Worm (Caenorhabditis elegans) whole organism, L1 larva: ENCODE data around the gene ostf-4.

Source experiments
- C04F5.9 ChIP-seq: sonication (generic microtip); optimal IDR thresholded peaks from 2 replicates; lab custom pipeline; 2016; ENCODE audit warnings: missing genetic modification characterization, missing compliant biosample characterization
- C34B4.2 ChIP-seq: sonication (generic microtip); optimal IDR thresholded peaks from 2 replicates; lab custom pipeline; 2017; ENCODE audit warnings: mild to moderate bottlenecking, missing genetic modification characterization, missing compliant biosample characterization
- aha-1 ChIP-seq: fragments of 150-350 bp; optimal IDR thresholded peaks from 2 replicates; lab custom pipeline; 2014; ENCODE audit warnings: missing biosample characterization, missing genetic modification characterization
- alr-1 ChIP-seq: fragments of 200-800 bp; sonication (Bioruptor generic); optimal IDR thresholded peaks from 2 replicates; lab custom pipeline; 2018; ENCODE audit warnings: borderline replicate concordance, mild to moderate bottlenecking, missing genetic modification characterization, missing compliant biosample characterization
- aly-2 ChIP-seq: fragments of 150-350 bp; optimal IDR thresholded peaks from 2 replicates; lab custom pipeline; 2014; ENCODE audit warnings: missing biosample characterization, missing genetic modification characterization
- ama-1 ChIP-seq: fragments of 150-350 bp; optimal IDR thresholded peaks from 2 replicates; lab custom pipeline; 2014
- blmp-1 ChIP-seq: fragments of 150-350 bp; optimal IDR thresholded peaks from 2 replicates; lab custom pipeline; 2014; ENCODE audit warnings: missing biosample characterization, missing genetic modification characterization
- ceh-63 ChIP-seq: fragments of 200-800 bp; sonication (Bioruptor generic); optimal IDR thresholded peaks from 2 replicates; lab custom pipeline; 2018; ENCODE audit warnings: mild to moderate bottlenecking, missing genetic modification characterization, missing compliant biosample characterization
- ceh-8 ChIP-seq: fragments of 200-800 bp; sonication (Bioruptor generic); optimal IDR thresholded peaks from 2 replicates; lab custom pipeline; 2018; ENCODE audit warnings: mild to moderate bottlenecking, missing genetic modification characterization, moderate library complexity, missing compliant biosample characterization
- ceh-82 ChIP-seq, 3 experiments: fragments of 150-350 bp in 1 of 3; sonication (generic microtip) in 2 of 3; optimal IDR thresholded peaks; 2 replicates each; lab custom pipeline; 2014 to 2017; ENCODE audit warnings: missing biosample characterization in 3 of 3, missing genetic modification characterization in 3 of 3
- ces-1 ChIP-seq: fragments of 150-350 bp; optimal IDR thresholded peaks from 2 replicates; lab custom pipeline; 2014; ENCODE audit warnings: missing biosample characterization, missing genetic modification reagents, missing genetic modification characterization
- dpl-1 ChIP-seq, 3 experiments: fragments of 150-350 bp in 2 of 3; sonication (generic microtip) in 1 of 3; optimal IDR thresholded peaks; 2 replicates each; lab custom pipeline; 2014 to 2017; ENCODE audit warnings: missing biosample characterization in 3 of 3, missing genetic modification characterization in 3 of 3, missing genetic modification reagents in 3 of 3
- dsc-1 ChIP-seq: sonication (generic microtip); optimal IDR thresholded peaks from 2 replicates; lab custom pipeline; 2016; ENCODE audit warnings: mild to moderate bottlenecking, missing genetic modification characterization, missing compliant biosample characterization
- efl-1 ChIP-seq, 4 experiments: fragments of 150-350 bp; optimal IDR thresholded peaks in 3 of 4; peaks in 1 of 4; 1 replicate in 1 of 4; 2 replicates in 3 of 4; lab custom pipeline; 2014; ENCODE audit warnings: missing biosample characterization in 2 of 4, missing genetic modification characterization in 2 of 4, missing genetic modification reagents in 2 of 4
- egl-13 ChIP-seq: sonication (generic microtip); optimal IDR thresholded peaks from 2 replicates; lab custom pipeline; 2016; ENCODE audit warnings: missing genotype, missing genetic modification reagents, missing genetic modification characterization, missing compliant biosample characterization
- elt-2 ChIP-seq: sonication (generic microtip); optimal IDR thresholded peaks from 2 replicates; lab custom pipeline; 2016; ENCODE audit warnings: missing genetic modification characterization, mild to moderate bottlenecking, inconsistent platforms, missing compliant biosample characterization, missing genetic modification reagents
- elt-3 ChIP-seq, 6 experiments: fragments of 150-350 bp in 1 of 6; sonication (generic microtip); optimal IDR thresholded peaks; 2 replicates each; lab custom pipeline; 2017 to 2018; ENCODE audit warnings: missing biosample characterization in 6 of 6, missing genetic modification characterization in 6 of 6, inconsistent platforms in 1 of 6
- ets-5 ChIP-seq: fragments of 200-800 bp; sonication (Bioruptor generic); IDR thresholded peaks from 2 replicates; pipeline ENCODE4 v1.3.6; 2022; ENCODE audit warnings: missing genetic modification characterization, missing compliant biosample characterization
- fkh-4 ChIP-seq: sonication (generic microtip); optimal IDR thresholded peaks from 2 replicates; lab custom pipeline; 2016; ENCODE audit warnings: missing compliant biosample characterization, missing genetic modification characterization, borderline replicate concordance
- fkh-8 ChIP-seq: sonication (generic microtip); optimal IDR thresholded peaks from 2 replicates; lab custom pipeline; 2016; ENCODE audit warnings: mild to moderate bottlenecking, missing genetic modification characterization, missing compliant biosample characterization
- hlh-17 ChIP-seq: fragments of 200-800 bp; sonication (Bioruptor generic); optimal IDR thresholded peaks from 2 replicates; lab custom pipeline; 2018; ENCODE audit warnings: missing genetic modification characterization, mild to moderate bottlenecking, missing compliant biosample characterization, moderate library complexity, borderline replicate concordance
- hlh-4 ChIP-seq: sonication (generic microtip); optimal IDR thresholded peaks from 2 replicates; lab custom pipeline; 2016; ENCODE audit warnings: mild to moderate bottlenecking, missing genetic modification characterization, missing compliant biosample characterization
- irx-1 ChIP-seq: sonication (generic microtip); optimal IDR thresholded peaks from 2 replicates; lab custom pipeline; 2016; ENCODE audit warnings: missing genetic modification characterization, missing compliant biosample characterization
- lin-13 ChIP-seq: fragments of 150-350 bp; optimal IDR thresholded peaks from 2 replicates; lab custom pipeline; 2014; ENCODE audit warnings: missing biosample characterization, missing genetic modification reagents, missing genetic modification characterization
- lin-14 ChIP-seq: fragments of 200-800 bp; sonication (Bioruptor generic); optimal IDR thresholded peaks from 2 replicates; lab custom pipeline; 2018; ENCODE audit warnings: mild to moderate bottlenecking, missing genetic modification characterization, moderate library complexity, missing compliant biosample characterization
- lin-15B ChIP-seq: fragments of 150-350 bp; sonication (generic microtip); optimal IDR thresholded peaks from 3 replicates; lab custom pipeline; 2014; ENCODE audit warnings: missing biosample characterization, missing genetic modification characterization
- lin-35 ChIP-seq, 2 experiments: fragments of 150-350 bp; optimal IDR thresholded peaks; 2 replicates each; lab custom pipeline; 2014; ENCODE audit warnings: missing biosample characterization in 2 of 2, missing genetic modification characterization in 2 of 2, missing genetic modification reagents in 2 of 2
- lin-39 ChIP-seq: fragments of 150-350 bp; optimal IDR thresholded peaks from 2 replicates; lab custom pipeline; 2014; ENCODE audit warnings: missing biosample characterization, missing genetic modification reagents, missing genetic modification characterization
- mdl-1 ChIP-seq, 2 experiments: fragments of 150-350 bp; optimal IDR thresholded peaks; 2 replicates each; lab custom pipeline; 2014 to 2017; ENCODE audit warnings: missing biosample characterization in 2 of 2, missing genetic modification characterization in 2 of 2, inconsistent platforms in 1 of 2
- mef-2 ChIP-seq: fragments of 150-350 bp; optimal IDR thresholded peaks from 2 replicates; lab custom pipeline; 2014; ENCODE audit warnings: missing biosample characterization, missing genetic modification characterization
- mep-1 ChIP-seq: fragments of 150-350 bp; optimal IDR thresholded peaks from 2 replicates; lab custom pipeline; 2014; ENCODE audit warnings: missing biosample characterization, missing genetic modification characterization
- nhr-11 ChIP-seq: fragments of 150-350 bp; optimal IDR thresholded peaks from 2 replicates; lab custom pipeline; 2014; ENCODE audit warnings: missing biosample characterization, missing genetic modification characterization
- nhr-12 ChIP-seq: sonication (generic microtip); optimal IDR thresholded peaks from 2 replicates; lab custom pipeline; 2017; ENCODE audit warnings: missing biosample characterization, missing genetic modification characterization
- nhr-19 ChIP-seq: fragments of 200-800 bp; sonication (Bioruptor generic); conservative IDR thresholded peaks from 2 replicates; pipeline ENCODE4 v1.3.6; 2022; ENCODE audit warnings: missing genetic modification characterization, missing compliant biosample characterization
- nhr-237 ChIP-seq: fragments of 150-350 bp; optimal IDR thresholded peaks from 2 replicates; lab custom pipeline; 2014; ENCODE audit warnings: missing biosample characterization, missing genetic modification characterization
- nhr-28 ChIP-seq: fragments of 150-350 bp; optimal IDR thresholded peaks from 2 replicates; lab custom pipeline; 2014; ENCODE audit warnings: missing biosample characterization, missing genetic modification characterization
- nhr-84 ChIP-seq: sonication (generic microtip); optimal IDR thresholded peaks from 2 replicates; lab custom pipeline; 2017; ENCODE audit warnings: missing biosample characterization, missing genetic modification characterization
- nhr-90 ChIP-seq: sonication (generic microtip); optimal IDR thresholded peaks from 2 replicates; lab custom pipeline; 2016; ENCODE audit warnings: mild to moderate bottlenecking, missing genetic modification characterization, missing compliant biosample characterization; ENCODE audit not compliant: poor library complexity
- pag-3 ChIP-seq: sonication (generic microtip); optimal IDR thresholded peaks from 2 replicates; lab custom pipeline; 2017; ENCODE audit warnings: missing genetic modification characterization, mild to moderate bottlenecking, missing compliant biosample characterization, antibody characterized with exemption, borderline replicate concordance; ENCODE audit not compliant: insufficient read depth
- pax-3 ChIP-seq: fragments of 200-800 bp; sonication (Bioruptor generic); optimal IDR thresholded peaks from 2 replicates; lab custom pipeline; 2018; ENCODE audit warnings: mild to moderate bottlenecking, missing genetic modification characterization, moderate library complexity, missing compliant biosample characterization
- rnt-1 ChIP-seq: sonication (generic microtip); optimal IDR thresholded peaks from 2 replicates; lab custom pipeline; 2016; ENCODE audit warnings: mild to moderate bottlenecking, missing genetic modification characterization, moderate library complexity, missing compliant biosample characterization
- snpc-4 ChIP-seq: fragments of 150-350 bp; optimal IDR thresholded peaks from 2 replicates; lab custom pipeline; 2014; ENCODE audit warnings: missing biosample characterization, missing genetic modification characterization
- sox-4 ChIP-seq: sonication (generic microtip); optimal IDR thresholded peaks from 2 replicates; lab custom pipeline; 2016; ENCODE audit warnings: missing genetic modification characterization, missing compliant biosample characterization
- sptf-1 ChIP-seq: fragments of 150-350 bp; optimal IDR thresholded peaks from 2 replicates; lab custom pipeline; 2014; ENCODE audit warnings: missing biosample characterization, missing genetic modification characterization
- sup-37 ChIP-seq: fragments of 200-800 bp; sonication (Bioruptor generic); optimal IDR thresholded peaks from 2 replicates; lab custom pipeline; 2018; ENCODE audit warnings: mild to moderate bottlenecking, missing genetic modification characterization, missing compliant biosample characterization
- swsn-7 ChIP-seq: sonication (generic microtip); optimal IDR thresholded peaks from 2 replicates; lab custom pipeline; 2016; ENCODE audit warnings: missing genetic modification characterization, missing compliant biosample characterization
- unc-30 ChIP-seq: sonication (generic microtip); optimal IDR thresholded peaks from 2 replicates; lab custom pipeline; 2017; ENCODE audit warnings: missing biosample characterization, missing genetic modification characterization
- unc-62 ChIP-seq: fragments of 150-350 bp; optimal IDR thresholded peaks from 2 replicates; lab custom pipeline; 2014; ENCODE audit warnings: missing biosample characterization, missing genetic modification reagents, missing genetic modification characterization
- xbp-1 ChIP-seq: sonication (generic microtip); optimal IDR thresholded peaks from 2 replicates; lab custom pipeline; 2016; ENCODE audit warnings: missing genetic modification characterization, missing compliant biosample characterization
- zip-4 ChIP-seq: fragments of 200-800 bp; sonication (Bioruptor generic); optimal IDR thresholded peaks from 2 replicates; lab custom pipeline; 2018; ENCODE audit warnings: mild to moderate bottlenecking, missing genetic modification characterization, moderate library complexity, missing compliant biosample characterization
- ztf-11 ChIP-seq, 2 experiments: sonication (generic microtip); optimal IDR thresholded peaks; 2 replicates each; lab custom pipeline; 2016 to 2017; ENCODE audit warnings: missing genetic modification characterization in 2 of 2, missing biosample characterization in 1 of 2, missing compliant biosample characterization in 1 of 2

The ostf-4 gene

DNA sequence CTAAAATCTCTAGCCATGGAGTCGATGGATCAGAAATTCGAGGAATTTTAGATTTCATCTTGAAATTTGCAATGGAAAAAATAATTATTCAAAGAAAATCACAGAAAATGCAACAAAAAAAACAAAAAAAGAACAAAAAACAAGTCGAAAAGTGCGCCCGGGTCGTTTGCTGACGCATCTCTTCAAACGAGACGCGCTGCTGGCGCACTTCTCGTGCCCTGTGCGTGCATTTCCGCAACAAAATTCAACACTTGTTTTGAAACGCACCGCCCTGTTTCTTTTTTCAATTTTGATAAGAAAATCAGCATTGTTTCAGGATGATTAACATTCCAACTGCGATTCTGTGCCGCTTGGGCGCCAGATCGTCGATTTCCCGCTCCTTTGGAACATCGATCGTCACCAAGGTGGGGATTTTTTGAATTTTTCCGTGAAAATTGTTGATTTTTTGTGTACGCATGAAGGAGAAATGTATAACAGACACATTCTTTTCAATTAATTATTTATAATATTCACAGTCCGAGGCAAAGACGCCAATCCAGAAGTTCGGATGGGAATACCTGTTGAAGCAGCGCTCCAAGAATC lies 15.7 kb upstream of the ostf-4 start, which contains the start of the genes jmjd-4 and mev-1:
Gene jmjd-4, minus strand, starts transcription at position 58 of the 582 bp plus-strand sequence.
Gene mev-1, plus strand, starts transcription at position 317 of the 582 bp plus-strand sequence.
- TF ChIP-seq unc-30 (no peak), hlh-17 (no peak), pag-3 (no peak), swsn-7 (tag; lab: Kevin White, UChicago) (peak; percentile 89), dpl-1 (GFP tag; optimal IDR thresholded peaks at IDR 0.05; lab: Kevin White, UChicago) (peak; percentile 84 to 87 (median 86)), alr-1 (tag; lab: Kevin White, UChicago) (no peak), ceh-82 (tag; optimal IDR thresholded peaks at IDR 0.05; lab: Kevin White, UChicago) (peak; percentile 81 to 92 (median 91)), nhr-28 (tag; lab: Kevin White, UChicago) (no peak), nhr-11 (peak; percentile 58), ces-1 (GFP tag; lab: Kevin White, UChicago) (no peak), zip-4 (GFP tag; lab: Kevin White, UChicago) (peak; percentile 80), hlh-4 (tag; lab: Kevin White, UChicago) (no peak), nhr-84 (tag; lab: Kevin White, UChicago) (no peak), unc-62 (no peak), egl-13 (peak; percentile 63), xbp-1 (peak; percentile 86), dsc-1 (tag; lab: Kevin White, UChicago) (peak; percentile 92), sox-4 (tag; lab: Kevin White, UChicago) (peak; percentile 41), nhr-90 (peak; percentile 91), ceh-63 (no peak), lin-13 (GFP tag; lab: Kevin White, UChicago) (peak; percentile 79), nhr-237 (tag; lab: Kevin White, UChicago) (no peak), lin-14 (peak; percentile 87), mef-2 (tag; lab: Kevin White, UChicago) (no peak), aly-2 (tag; lab: Kevin White, UChicago) (peak; percentile 51), rnt-1 (tag; lab: Kevin White, UChicago) (peak; percentile 96), lin-39 (tag; lab: Kevin White, UChicago) (peak; percentile 89), fkh-4 (peak; percentile 48), nhr-19 (peak; percentile 89), ztf-11 (tag; optimal IDR thresholded peaks at IDR 0.05; lab: Kevin White, UChicago) (peak in 1 of 2 experiments; percentile 69), ceh-8 (GFP tag; lab: Kevin White, UChicago) (peak; percentile 84), sptf-1 (no peak), aha-1 (tag; lab: Kevin White, UChicago) (peak; percentile 81), lin-15B (tag; lab: Kevin White, UChicago) (peak; percentile 81), blmp-1 (tag; lab: Kevin White, UChicago) (peak; percentile 50), C34B4.2 (tag; lab: Kevin White, UChicago) (no peak), pax-3 (tag; lab: Kevin White, UChicago) (peak; percentile 76), mdl-1 (tag; optimal IDR thresholded peaks at IDR 0.05; lab: Kevin White, UChicago) (peak in 1 of 2 experiments; percentile 77), lin-35 (GFP tag; optimal IDR thresholded peaks at IDR 0.05; lab: Kevin White, UChicago) (peak; percentile 86 to 92), ama-1 (lab: Kevin White, UChicago) (no peak), ets-5 (GFP tag; lab: Robert Waterston, UW) (no peak), elt-3 (tag; optimal IDR thresholded peaks at IDR 0.05; lab: Kevin White, UChicago) (peak in 2 of 6 experiments; percentile 73 to 76), elt-2 (tag; lab: Kevin White, UChicago) (peak; percentile 84), mep-1 (tag; lab: Kevin White, UChicago) (peak; percentile 95), snpc-4 (tag; lab: Kevin White, UChicago) (peak; percentile 82), C04F5.9 (tag; lab: Kevin White, UChicago) (peak; percentile 65), nhr-12 (tag; lab: Kevin White, UChicago) (no peak), fkh-8 (tag; lab: Kevin White, UChicago) (peak; percentile 78), irx-1 (peak; percentile 89), efl-1 (optimal IDR thresholded peaks at IDR 0.05; lab: Kevin White, UChicago) (peak; percentile 87 to 89), efl-1 (GFP tag; optimal IDR thresholded peaks at IDR 0.05 in 1 of 2; lab: Kevin White, UChicago) (peak; percentile 84 to 99), sup-37 (peak; percentile 81)
